Worm (Caenorhabditis elegans) whole organism, dauer: Measurements from ENCODE around the gene C05A9.2.

Experiments
- unc-62 ChIP-seq: sonication (generic microtip); optimal IDR thresholded peaks from 2 replicates; lab custom pipeline; 2017; ENCODE audit warnings: missing biosample characterization, missing genetic modification reagents, missing genetic modification characterization

C05A9.2 gene

DNA sequence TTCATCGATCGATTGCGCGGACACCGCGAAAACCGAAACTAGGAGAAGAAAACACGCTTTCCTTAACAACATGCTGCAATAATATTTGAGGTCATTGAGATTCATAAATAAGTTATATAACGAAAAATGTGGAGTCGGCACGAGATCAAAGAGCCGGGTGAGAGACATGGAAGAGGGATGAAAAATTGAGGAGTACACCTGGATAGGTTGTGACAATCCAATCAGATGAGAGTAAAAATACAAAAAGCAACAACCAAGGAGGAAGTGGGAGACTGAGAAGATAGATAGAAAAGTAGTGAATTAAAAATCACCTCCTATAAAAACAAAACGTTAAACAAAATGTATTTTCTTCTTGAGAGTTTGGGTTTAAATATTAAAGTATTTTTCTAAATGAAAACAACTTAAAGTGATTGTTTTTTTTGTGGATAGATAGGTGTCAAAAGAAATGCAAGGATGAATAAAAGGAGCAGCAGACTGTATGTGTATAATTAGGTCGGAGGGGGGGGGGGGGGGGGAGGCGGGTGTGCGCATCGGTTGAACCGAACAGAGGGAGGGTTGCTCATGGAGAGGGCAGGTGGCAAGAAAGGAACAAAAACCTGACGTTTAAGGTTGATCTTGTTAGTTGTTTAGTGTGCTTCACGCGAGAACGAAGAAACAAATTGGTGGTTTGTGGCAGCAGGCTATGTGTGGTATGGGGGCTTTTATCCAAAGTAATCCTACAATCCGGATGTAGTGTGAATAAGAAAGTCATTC is at the start of gene C05A9.2:
Gene C05A9.2 (minus strand): TSS at position 73 of the 753 bp plus-strand sequence.
- TF ChIP-seq unc-62 (GFP tag; lab: Kevin White, UChicago) = no peak

- TF ChIP-seq unc-62 (GFP tag; lab: Kevin White, UChicago) = no peak
Observed at ce11 chrX:10891890-10892289, 47.4 kb upstream of the C05A9.2 start, which contains the start of gene F47B10.3. TSS of gene F47B10.3 (plus strand) at chrX:10892190.

DNA sequence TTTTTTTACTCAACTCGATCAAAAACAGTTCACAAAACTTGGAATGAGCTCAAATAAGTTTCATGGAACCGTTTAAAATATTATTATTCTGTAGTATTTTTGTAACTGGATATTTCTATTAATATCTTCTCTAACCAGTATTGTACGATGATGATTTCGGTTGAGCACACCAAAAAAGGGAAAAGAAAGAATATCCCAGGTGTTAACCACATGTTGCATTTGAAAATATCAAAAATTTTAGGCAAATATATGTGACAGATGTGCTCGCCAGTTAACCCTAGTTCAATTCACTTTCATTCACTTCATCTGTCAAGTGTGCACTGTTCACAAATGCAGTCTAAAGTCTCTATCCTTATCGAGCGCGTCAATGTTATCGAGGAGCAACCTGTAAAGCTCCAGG is 46.5 kb upstream of the C05A9.2 start, which contains the start of gene F47B10.4:
Gene F47B10.4 (plus strand): TSS at position 301 of the 400 bp plus-strand sequence.
- TF ChIP-seq unc-62 (GFP tag; lab: Kevin White, UChicago) = no peak

- no peak for TF ChIP-seq unc-62 (GFP tag; lab: Kevin White, UChicago)
Observed at ce11 chrX:10890456-10890855, 46.0 kb upstream of the C05A9.2 start, which contains the start of gene F47B10.5. TSS of gene F47B10.5 (minus strand) at chrX:10890556.

DNA sequence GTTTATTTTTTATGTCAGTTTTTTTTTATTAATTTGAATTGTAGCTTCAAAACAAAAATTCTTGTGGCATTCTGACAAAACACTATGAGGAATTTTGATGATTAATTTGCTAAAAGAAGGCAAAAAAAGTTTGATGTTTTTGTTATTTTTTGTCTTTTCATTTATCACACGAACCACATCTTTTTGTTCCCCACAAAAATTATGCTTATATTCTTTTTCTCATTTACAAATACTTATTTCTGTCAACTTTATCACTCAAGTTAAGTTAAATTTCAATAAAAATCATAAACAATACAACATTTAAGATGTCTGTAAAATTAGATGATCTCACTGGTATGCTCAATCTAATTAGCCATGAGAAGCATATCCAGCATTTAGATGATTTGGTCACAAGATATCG is 43.7 kb upstream of the C05A9.2 start, which contains the start of gene F47B10.6:
Gene F47B10.6 (plus strand): TSS at position 301 of the 400 bp plus-strand sequence.
- TF ChIP-seq unc-62 (GFP tag; lab: Kevin White, UChicago) = no peak

- TF ChIP-seq unc-62 (GFP tag; lab: Kevin White, UChicago) = no peak
Observed at ce11 chrX:10885872-10886271, 41.4 kb upstream of the C05A9.2 start, which contains the start of gene T21E8.5. TSS of gene T21E8.5 (plus strand) at chrX:10886172.

- no peak for TF ChIP-seq unc-62 (GFP tag; lab: Kevin White, UChicago)
Observed at ce11 chrX:10883203-10883602, 38.7 kb upstream of the C05A9.2 start, which contains the start of gene T21E8.7. TSS of gene T21E8.7 (plus strand) at chrX:10883503.

DNA sequence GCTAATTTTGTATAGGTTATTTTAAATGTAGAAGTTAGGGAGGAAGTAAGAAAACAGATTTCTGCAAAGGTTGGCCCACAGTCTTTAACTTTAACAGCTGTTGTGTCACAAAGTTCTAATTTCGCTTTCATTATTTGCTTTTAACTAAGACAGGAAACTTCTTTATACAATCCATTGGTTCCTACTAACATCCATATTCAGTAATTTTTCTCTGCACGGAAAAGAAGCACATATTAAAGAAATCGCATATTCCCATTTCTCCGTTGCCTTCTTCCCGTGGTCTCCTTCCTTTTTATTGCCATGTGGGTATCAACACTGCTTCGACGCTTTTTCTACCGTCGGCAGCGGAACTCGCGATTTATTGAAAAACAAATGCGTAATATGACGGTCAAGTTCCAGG is 37.5 kb upstream of the C05A9.2 start, which contains the start of gene T21E8.6:
Gene T21E8.6 (plus strand): TSS at position 301 of the 400 bp plus-strand sequence.
- no peak for TF ChIP-seq unc-62 (GFP tag; lab: Kevin White, UChicago)

ce11 chrX:10880509-10880908 is 36.0 kb upstream of the C05A9.2 start, which contains the start of gene T21E8.4:
TSS of gene T21E8.4 (plus strand) at chrX:10880809.
- no peak for TF ChIP-seq unc-62 (GFP tag; lab: Kevin White, UChicago)

- no peak for TF ChIP-seq unc-62 (GFP tag; lab: Kevin White, UChicago)
Observed at ce11 chrX:10877138-10877743, 32.8 kb upstream of the C05A9.2 start, which contains the start of gene pgp-6. TSS of gene pgp-6 (minus strand) at chrX:10877425.

ce11 chrX:10870137-10870536 is 25.7 kb upstream of the C05A9.2 start, which contains the start of gene pgp-7:
TSS of gene pgp-7 (minus strand) at chrX:10870237.
- TF ChIP-seq unc-62 (GFP tag; lab: Kevin White, UChicago) = no peak

DNA sequence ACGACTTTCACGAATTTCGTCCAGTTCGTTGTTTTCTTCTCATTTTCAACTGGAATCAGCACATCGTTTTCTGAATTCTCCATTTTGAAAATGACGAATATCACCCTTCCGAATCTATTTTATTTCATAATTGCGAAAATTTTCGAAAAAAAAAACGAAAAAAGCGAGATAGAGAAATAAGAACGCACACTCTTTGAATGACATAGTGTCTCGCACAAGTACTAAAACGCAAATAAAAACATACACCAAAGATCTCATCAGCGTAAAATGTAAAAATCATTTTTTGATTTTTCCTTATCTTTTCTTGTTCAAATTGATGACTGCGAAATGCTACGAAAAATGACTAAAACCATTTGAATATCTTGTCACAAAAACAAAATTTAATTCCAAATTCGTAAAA is 19.8 kb upstream of the C05A9.2 start, which contains the start of gene pgp-8:
Gene pgp-8 (minus strand): TSS at position 101 of the 400 bp plus-strand sequence.
- no peak for TF ChIP-seq unc-62 (GFP tag; lab: Kevin White, UChicago)

- TF ChIP-seq unc-62 (GFP tag; lab: Kevin White, UChicago) = no peak
Observed at ce11 chrX:10862582-10862981, 18.1 kb upstream of the C05A9.2 start.

ce11 chrX:10861673-10862072 is 17.2 kb upstream of the C05A9.2 start:
- TF ChIP-seq unc-62 (GFP tag; lab: Kevin White, UChicago) = no peak

DNA sequence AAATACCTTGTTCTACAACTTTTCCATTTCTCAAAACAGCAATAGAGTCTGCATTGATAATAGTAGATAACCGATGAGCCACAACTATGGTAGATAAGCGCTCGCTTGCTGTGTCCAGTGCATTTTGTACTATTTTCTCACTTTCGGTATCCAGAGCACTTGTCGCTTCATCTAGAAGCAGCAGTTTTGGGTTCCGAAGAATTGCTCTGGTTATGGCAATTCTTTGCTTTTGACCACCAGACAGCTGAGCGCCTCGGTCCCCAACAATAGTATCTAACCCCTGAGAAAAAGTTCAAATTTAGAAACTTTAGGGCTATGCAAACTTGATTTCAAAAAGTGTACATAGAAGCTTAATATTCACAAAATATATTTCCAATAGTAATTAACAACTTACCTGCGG is 15.1 kb upstream of the C05A9.2 start:
- TF ChIP-seq unc-62 (GFP tag; lab: Kevin White, UChicago) = no peak

DNA sequence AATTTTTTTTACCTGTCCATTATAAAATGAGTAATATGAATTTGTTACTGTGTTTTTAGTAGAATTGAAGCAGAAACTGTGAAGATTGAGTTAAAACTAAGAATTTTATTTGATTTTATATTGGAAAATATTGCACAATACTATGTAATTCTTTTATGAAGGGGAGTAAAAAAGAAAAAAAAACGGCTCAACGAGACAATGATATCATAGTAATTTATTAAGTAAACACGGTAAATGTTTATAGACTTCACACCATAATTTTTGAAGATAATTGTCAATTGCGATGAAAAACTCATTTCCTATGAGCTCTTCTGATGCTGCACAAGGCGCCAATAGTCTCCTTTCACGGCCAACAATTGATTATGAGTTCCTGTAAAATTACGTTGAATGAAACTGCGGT is 14.7 kb upstream of the C05A9.2 start, which contains the start of gene pgp-5:
Gene pgp-5 (minus strand): TSS at position 87 of the 400 bp plus-strand sequence.
- no peak for TF ChIP-seq unc-62 (GFP tag; lab: Kevin White, UChicago)
